Worm (Caenorhabditis elegans): ENCODE results near the gene snr-4.

DNA sequence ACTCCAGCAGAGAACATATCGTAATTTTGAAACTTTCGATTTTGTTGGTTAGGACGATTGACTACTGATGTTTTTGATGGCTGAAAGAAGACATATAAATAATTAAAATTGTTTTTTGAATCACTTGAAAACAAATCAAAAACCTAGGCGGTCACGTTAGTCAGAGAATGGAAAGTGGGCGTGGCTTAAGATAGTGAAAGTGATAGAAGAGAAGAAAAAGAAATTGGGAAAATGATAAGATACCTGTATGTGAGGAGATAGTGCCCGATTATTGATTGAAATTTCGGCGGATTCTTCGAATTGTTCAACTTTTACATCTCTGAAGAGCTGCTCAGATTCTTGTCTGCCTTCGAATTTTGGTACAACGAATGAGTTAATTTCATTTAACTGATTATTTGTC, 32.2 kb upstream of the snr-4 start:
- no peak for TF ChIP-seq nhr-25 (tag; optimal IDR thresholded peaks at IDR 0.05)
- no peak for TF ChIP-seq zag-1 (tag; optimal IDR thresholded peaks at IDR 0.05)
- no peak for TF ChIP-seq nhr-23 (tag; optimal IDR thresholded peaks at IDR 0.05)
- no peak for TF ChIP-seq lin-39 (tag; optimal IDR thresholded peaks at IDR 0.05)
- no peak for TF ChIP-seq nhr-10 (tag; optimal IDR thresholded peaks at IDR 0.05)
- TF ChIP-seq unc-62 (GFP tag; optimal IDR thresholded peaks at IDR 0.05), result no peak
- TF ChIP-seq ztf-11 (tag; optimal IDR thresholded peaks at IDR 0.05), result no peak
